Worm (Caenorhabditis elegans): ENCODE results near the gene ham-2.

ham-2 gene

ce11 chrX:4532160-4532741 is 22.2 kb upstream of the ham-2 start, which contains the start of gene nhr-35 (continued):
- TF ChIP-seq ceh-8 (GFP tag; optimal IDR thresholded peaks at IDR 0.05) (no peak), mab-9 (GFP tag; IDR thresholded peaks at IDR 0.05) (no peak), egl-27 (tag; optimal IDR thresholded peaks at IDR 0.05) (no peak), elt-2 (tag; optimal IDR thresholded peaks at IDR 0.05) (peak; percentile 85), mep-1 (tag; optimal IDR thresholded peaks at IDR 0.05) (peak; percentile 53), skn-1 (tag; optimal IDR thresholded peaks at IDR 0.05) (no peak), irx-1 (tag; optimal IDR thresholded peaks at IDR 0.05) (peak; percentile 50), pax-3 (tag; optimal IDR thresholded peaks at IDR 0.05) (no peak), nhr-90 (tag; optimal IDR thresholded peaks at IDR 0.05; ENCODE audit: poor library complexity) (peak; percentile 66), hpl-2 (GFP tag; optimal IDR thresholded peaks at IDR 0.05) (no peak), nhr-84 (tag; optimal IDR thresholded peaks at IDR 0.05) (no peak), rnt-1 (tag; optimal IDR thresholded peaks at IDR 0.05) (peak; percentile 72), ceh-88 (GFP tag; IDR thresholded peaks at IDR 0.05) (no peak), F16B12.6 (tag; optimal IDR thresholded peaks at IDR 0.05) (no peak), nhr-237 (tag; optimal IDR thresholded peaks at IDR 0.05) (no peak), nhr-85 (tag) (peak; percentile 92), pag-3 (tag; optimal IDR thresholded peaks at IDR 0.05; ENCODE audit: borderline replicate concordance, insufficient read depth) (no peak), zag-1 (tag; optimal IDR thresholded peaks at IDR 0.05) (no peak), aly-2 (tag; optimal IDR thresholded peaks at IDR 0.05) (no peak), nhr-76 (tag; optimal IDR thresholded peaks at IDR 0.05) (no peak), nhr-11 (tag; optimal IDR thresholded peaks at IDR 0.05) (peak; percentile 23), nhr-19 (GFP tag; conservative IDR thresholded peaks at IDR 0.05) (peak; percentile 75), sptf-1 (tag; optimal IDR thresholded peaks at IDR 0.05) (no peak), unc-130 (tag; optimal IDR thresholded peaks at IDR 0.05) (peak; percentile 94), Y116A8C.19 (tag; optimal IDR thresholded peaks at IDR 0.05; ENCODE audit: borderline replicate concordance) (no peak)

ce11 chrX:4534112-4534511 is 20.4 kb upstream of the ham-2 start:
- no peak for TF ChIP-seq grh-1 (GFP tag; IDR thresholded peaks at IDR 0.05)
- peak; percentile 34 for TF ChIP-seq elt-2 (tag; optimal IDR thresholded peaks at IDR 0.05)
- TF ChIP-seq dsc-1 (tag; optimal IDR thresholded peaks at IDR 0.05), result no peak
- TF ChIP-seq ets-5 (GFP tag; IDR thresholded peaks at IDR 0.05), result no peak
- no peak for TF ChIP-seq lir-3 (tag; optimal IDR thresholded peaks at IDR 0.05; ENCODE audit: poor library complexity)
- no peak for TF ChIP-seq mdl-1 (tag; optimal IDR thresholded peaks at IDR 0.05)
- no peak for TF ChIP-seq nhr-84 (tag; optimal IDR thresholded peaks at IDR 0.05)
- TF ChIP-seq lin-13 (GFP tag; optimal IDR thresholded peaks at IDR 0.05), result no peak
- no peak for TF ChIP-seq efl-1 (optimal IDR thresholded peaks at IDR 0.05)
- TF ChIP-seq efl-1 (GFP tag; optimal IDR thresholded peaks at IDR 0.05 in 1 of 2), result peak in 1 of 2 experiments; percentile 67
- no peak for TF ChIP-seq lin-39 (tag; optimal IDR thresholded peaks at IDR 0.05)
- no peak for TF ChIP-seq nhr-11 (tag; optimal IDR thresholded peaks at IDR 0.05)
- no peak for TF ChIP-seq nhr-90 (tag; optimal IDR thresholded peaks at IDR 0.05; ENCODE audit: poor library complexity)

ce11 chrX:4544543-4544942 is 9.9 kb upstream of the ham-2 start, which contains the start of gene C07A12.2:
TSS of gene C07A12.2 (plus strand) at chrX:4544843.
- TF ChIP-seq nhr-19 (GFP tag; conservative IDR thresholded peaks at IDR 0.05) (no peak), lin-39 (tag; optimal IDR thresholded peaks at IDR 0.05) (no peak), vab-15 (tag; optimal IDR thresholded peaks at IDR 0.05) (no peak), tlp-1 (tag; optimal IDR thresholded peaks at IDR 0.05) (no peak), nhr-71 (tag; optimal IDR thresholded peaks at IDR 0.05) (no peak), snu-23 (GFP tag; optimal IDR thresholded peaks at IDR 0.05) (no peak), nhr-85 (tag) (no peak), aha-1 (tag; optimal IDR thresholded peaks at IDR 0.05) (no peak), mef-2 (tag; optimal IDR thresholded peaks at IDR 0.05) (no peak), nhr-28 (tag; optimal IDR thresholded peaks at IDR 0.05) (no peak), zip-4 (GFP tag; optimal IDR thresholded peaks at IDR 0.05) (no peak), ceh-90 (tag; optimal IDR thresholded peaks at IDR 0.05) (no peak), pag-3 (tag; optimal IDR thresholded peaks at IDR 0.05; ENCODE audit: borderline replicate concordance, insufficient read depth) (no peak), lin-13 (GFP tag; optimal IDR thresholded peaks at IDR 0.05) (no peak), C34B4.2 (tag; optimal IDR thresholded peaks at IDR 0.05) (no peak), nhr-76 (tag; optimal IDR thresholded peaks at IDR 0.05) (no peak)
